Fruit fly (Drosophila melanogaster) whole organism, embryonic: Measurements from ENCODE around the gene Papss.
A peak's percentile ranks its signal among the peaks of the same experiment; 100 is the strongest.

ENCODE experiments used
- Ada2b ChIP-seq: fragments of 200-800 bp; sonication (Bioruptor generic); IDR thresholded peaks from 2 replicates; pipeline ENCODE4 v1.3.6; 2022; ENCODE audit warnings: missing biosample characterization, missing genetic modification characterization
- Bgb ChIP-seq: fragments of 200-800 bp; sonication (Bioruptor generic); IDR thresholded peaks from 2 replicates; pipeline ENCODE4 v1.3.6; 2022; ENCODE audit warnings: missing biosample characterization, missing genetic modification characterization; ENCODE audit not compliant: partially characterized antibody
- CG10267 ChIP-seq: fragments of 200-800 bp; sonication (Bioruptor generic); optimal IDR thresholded peaks from 2 replicates; lab custom pipeline; 2018; ENCODE audit warnings: missing biosample characterization, mild to moderate bottlenecking, missing genetic modification characterization, moderate library complexity
- CG10543 ChIP-seq: fragments of 200-800 bp; sonication (Bioruptor generic); optimal IDR thresholded peaks from 3 replicates; lab custom pipeline; 2017; ENCODE audit warnings: missing biosample characterization, mild to moderate bottlenecking, missing genetic modification characterization, moderate library complexity
- CG11247 ChIP-seq: fragments of 200-800 bp; sonication (Bioruptor generic); IDR thresholded peaks from 2 replicates; pipeline ENCODE4 v1.3.6; 2022; ENCODE audit warnings: missing biosample characterization, missing genetic modification characterization
- CG12659 ChIP-seq: fragments of 200-800 bp; sonication (Bioruptor generic); optimal IDR thresholded peaks from 3 replicates; lab custom pipeline; 2017; ENCODE audit warnings: mild to moderate bottlenecking, missing biosample characterization, missing genetic modification reagents, missing genetic modification characterization
- CG17328 ChIP-seq: fragments of 200-800 bp; sonication (Bioruptor generic); IDR thresholded peaks from 2 replicates; pipeline ENCODE4 v1.3.6; 2022; ENCODE audit warnings: missing biosample characterization, missing genetic modification characterization
- CG18476 ChIP-seq: fragments of 200-800 bp; sonication (Bioruptor generic); optimal IDR thresholded peaks from 2 replicates; lab custom pipeline; 2016; ENCODE audit warnings: missing biosample characterization, mild to moderate bottlenecking, missing genetic modification characterization
- CG30431 ChIP-seq: fragments of 200-800 bp; sonication (Bioruptor generic); optimal IDR thresholded peaks from 2 replicates; lab custom pipeline; 2017; ENCODE audit warnings: missing biosample characterization, missing genetic modification characterization
- CG3065 ChIP-seq: fragments of 200-800 bp; sonication (Bioruptor generic); optimal IDR thresholded peaks from 2 replicates; lab custom pipeline; 2016; ENCODE audit warnings: missing biosample characterization, missing genetic modification characterization
- CG32532 ChIP-seq: fragments of 200-800 bp; sonication (Bioruptor generic); IDR thresholded peaks from 2 replicates; pipeline ENCODE4 v1.3.6; 2022; ENCODE audit warnings: missing biosample characterization, missing genetic modification characterization
- CG4328 ChIP-seq: fragments of 200-800 bp; sonication (Bioruptor generic); optimal IDR thresholded peaks from 3 replicates; lab custom pipeline; 2017; ENCODE audit warnings: missing biosample characterization, missing genetic modification reagents, missing genetic modification characterization
- CG4360 ChIP-seq: fragments of 200-800 bp; sonication (Bioruptor generic); IDR thresholded peaks from 2 replicates; pipeline ENCODE4 v1.3.6; 2022; ENCODE audit warnings: missing biosample characterization, missing genetic modification characterization
- CG7987 ChIP-seq: fragments of 200-800 bp; sonication (Bioruptor generic); optimal IDR thresholded peaks from 2 replicates; lab custom pipeline; 2018; ENCODE audit warnings: missing biosample characterization, mild to moderate bottlenecking, missing genetic modification characterization, moderate library complexity
- CG9817 ChIP-seq: fragments of 200-800 bp; sonication (Bioruptor generic); optimal IDR thresholded peaks from 2 replicates; lab custom pipeline; 2018; ENCODE audit warnings: missing biosample characterization, mild to moderate bottlenecking, missing genetic modification characterization, moderate library complexity
- CG9932 ChIP-seq: fragments of 200-800 bp; sonication (Bioruptor generic); IDR thresholded peaks from 2 replicates; pipeline ENCODE4 v1.3.6; 2022; ENCODE audit warnings: missing biosample characterization, missing genetic modification characterization
- Dad ChIP-seq: fragments of 200-800 bp; sonication (Bioruptor generic); optimal IDR thresholded peaks from 3 replicates; lab custom pipeline; 2016; ENCODE audit warnings: missing biosample characterization, missing genetic modification characterization
- Deaf1 ChIP-seq: fragments of 200-800 bp; optimal IDR thresholded peaks from 3 replicates; lab custom pipeline; 2019; ENCODE audit warnings: missing biosample characterization, mild to moderate bottlenecking, missing genetic modification characterization, moderate library complexity
- Dref ChIP-seq: fragments of 200-800 bp; sonication (Bioruptor generic); IDR thresholded peaks from 2 replicates; pipeline ENCODE4 v1.3.6; 2022; ENCODE audit warnings: missing biosample characterization, missing genetic modification characterization
- Ets65A ChIP-seq: fragments of 200-800 bp; sonication (Bioruptor generic); peaks from one replicate; lab custom pipeline; 2016; ENCODE audit warnings: missing biosample characterization, missing genetic modification characterization
- NfI ChIP-seq: fragments of 200-800 bp; sonication (Bioruptor generic); optimal IDR thresholded peaks from 3 replicates; lab custom pipeline; 2018; ENCODE audit warnings: missing biosample characterization, mild to moderate bottlenecking, missing genetic modification characterization, moderate library complexity
- Opbp ChIP-seq: fragments of 200-800 bp; sonication (Bioruptor generic); IDR thresholded peaks from 3 replicates; pipeline ENCODE4 v1.3.6; 2022; ENCODE audit warnings: missing biosample characterization, missing genetic modification characterization; ENCODE audit not compliant: partially characterized antibody
- Rfx ChIP-seq: fragments of 200-800 bp; sonication (Bioruptor generic); IDR thresholded peaks from 2 replicates; pipeline ENCODE4 v1.3.6; 2022; ENCODE audit warnings: missing biosample characterization, missing genetic modification characterization
- Six4 ChIP-seq: fragments of 200-800 bp; sonication (Bioruptor generic); optimal IDR thresholded peaks from 2 replicates; lab custom pipeline; 2016; ENCODE audit warnings: missing biosample characterization, missing genetic modification characterization
- Vsx1 ChIP-seq: fragments of 200-800 bp; sonication (Bioruptor generic); optimal IDR thresholded peaks from 2 replicates; lab custom pipeline; 2017; ENCODE audit warnings: missing biosample characterization, mild to moderate bottlenecking, missing genetic modification characterization, missing genetic modification reagents
- bcd ChIP-seq: fragments of 200-800 bp; sonication (Bioruptor generic); optimal IDR thresholded peaks from 2 replicates; lab custom pipeline; 2017; ENCODE audit warnings: missing biosample characterization, mild to moderate bottlenecking, missing genetic modification characterization
- caup ChIP-seq: fragments of 200-800 bp; sonication (Bioruptor generic); optimal IDR thresholded peaks from 3 replicates; lab custom pipeline; 2017; ENCODE audit warnings: missing biosample characterization, mild to moderate bottlenecking, missing genetic modification characterization, moderate library complexity; ENCODE audit not compliant: severe bottlenecking
- chif ChIP-seq, 2 experiments: fragments of 200-800 bp; sonication (Bioruptor generic); optimal IDR thresholded peaks; 3 replicates each; lab custom pipeline; 2016; ENCODE audit warnings: missing biosample characterization in 2 of 2, missing genetic modification characterization in 2 of 2
- crol ChIP-seq: fragments of 200-800 bp; sonication (Bioruptor generic); IDR thresholded peaks from 2 replicates; pipeline ENCODE4 v1.3.6; 2022; ENCODE audit warnings: missing biosample characterization, missing genetic modification characterization
- cwo ChIP-seq: fragments of 200-800 bp; sonication (Bioruptor generic); optimal IDR thresholded peaks from 3 replicates; lab custom pipeline; 2017; ENCODE audit warnings: missing biosample characterization, missing genetic modification characterization, mild to moderate bottlenecking, moderate library complexity, missing genetic modification reagents
- dati ChIP-seq: fragments of 200-800 bp; sonication (Bioruptor generic); IDR thresholded peaks from 2 replicates; pipeline ENCODE4 v1.3.6; 2022; ENCODE audit warnings: missing biosample characterization, missing genetic modification characterization
- dmrt11E ChIP-seq: fragments of 200-800 bp; sonication (Bioruptor generic); optimal IDR thresholded peaks from 3 replicates; lab custom pipeline; 2018; ENCODE audit warnings: missing biosample characterization, mild to moderate bottlenecking, missing genetic modification characterization, moderate library complexity
- eve ChIP-seq, 2 experiments: fragments of >200 bp; optimal IDR thresholded peaks; 2 replicates each; lab custom pipeline; 2017; ENCODE audit warnings: missing biosample characterization in 2 of 2, missing genetic modification characterization in 2 of 2
- eyg ChIP-seq: fragments of 200-800 bp; sonication (Bioruptor generic); optimal IDR thresholded peaks from 3 replicates; lab custom pipeline; 2016; ENCODE audit warnings: missing biosample characterization, missing genetic modification characterization
- gem ChIP-seq: fragments of 200-800 bp; sonication (Bioruptor generic); optimal IDR thresholded peaks from 2 replicates; lab custom pipeline; 2019; ENCODE audit warnings: missing biosample characterization, mild to moderate bottlenecking, missing genetic modification characterization, moderate library complexity
- hkb ChIP-seq, 2 experiments: fragments of 200-800 bp in 1 of 2; fragments of >200 bp in 1 of 2; sonication (Bioruptor generic) in 1 of 2; IDR thresholded peaks in 1 of 2; optimal IDR thresholded peaks in 1 of 2; 2 replicates each; pipeline versions ENCODE4 v1.3.6 to Lab custom; 2017 to 2022; ENCODE audit warnings: missing biosample characterization in 1 of 2, missing genetic modification characterization in 1 of 2
- ind ChIP-seq: fragments of 200-800 bp; sonication (Bioruptor generic); optimal IDR thresholded peaks from 3 replicates; lab custom pipeline; 2016; ENCODE audit warnings: missing biosample characterization, missing genetic modification characterization
- mirr ChIP-seq: fragments of 200-800 bp; sonication (Bioruptor generic); optimal IDR thresholded peaks from 3 replicates; lab custom pipeline; 2018; ENCODE audit warnings: missing biosample characterization, mild to moderate bottlenecking, missing genetic modification characterization
- nom ChIP-seq: fragments of 200-800 bp; sonication (Bioruptor generic); optimal IDR thresholded peaks from 2 replicates; lab custom pipeline; 2017; ENCODE audit warnings: missing biosample characterization, missing genetic modification characterization, mild to moderate bottlenecking, moderate library complexity, missing genetic modification reagents
- otp ChIP-seq: fragments of 200-800 bp; sonication (Bioruptor generic); IDR thresholded peaks from 3 replicates; pipeline ENCODE4, ENCODE4 v1.3.6; 2022; ENCODE audit warnings: missing biosample characterization, missing genetic modification characterization
- psq ChIP-seq: fragments of 200-800 bp; sonication (Bioruptor generic); optimal IDR thresholded peaks from 2 replicates; lab custom pipeline; 2017; ENCODE audit warnings: missing biosample characterization, missing genetic modification characterization
- seq ChIP-seq: fragments of 200-800 bp; sonication (Bioruptor generic); IDR thresholded peaks from 2 replicates; pipeline ENCODE4 v1.3.6; 2022; ENCODE audit warnings: missing biosample characterization, missing genetic modification characterization
- slbo ChIP-seq: fragments of 200-800 bp; sonication (Bioruptor generic); IDR thresholded peaks from 2 replicates; pipeline ENCODE4 v1.3.6; 2022; ENCODE audit warnings: missing biosample characterization, missing genetic modification characterization
- sug ChIP-seq: fragments of 200-800 bp; optimal IDR thresholded peaks from 2 replicates; lab custom pipeline; 2019; ENCODE audit warnings: missing biosample characterization, mild to moderate bottlenecking, missing genetic modification characterization, moderate library complexity
- tll ChIP-seq, 2 experiments: fragments of 200-800 bp in 1 of 2; fragments of >200 bp in 1 of 2; sonication (Bioruptor generic) in 1 of 2; optimal IDR thresholded peaks; 2 replicates each; lab custom pipeline; 2017 to 2019; ENCODE audit warnings: missing biosample characterization in 2 of 2, missing genetic modification characterization in 2 of 2, mild to moderate bottlenecking in 1 of 2, moderate library complexity in 1 of 2
- tna ChIP-seq: fragments of 200-800 bp; sonication (Bioruptor generic); IDR thresholded peaks from 2 replicates; pipeline ENCODE4 v1.3.6; 2022; ENCODE audit warnings: missing biosample characterization, missing genetic modification characterization; ENCODE audit not compliant: partially characterized antibody
- vnd ChIP-seq: fragments of 200-800 bp; sonication (Bioruptor generic); IDR thresholded peaks from 3 replicates; pipeline ENCODE4 v1.3.6; 2022; ENCODE audit warnings: missing biosample characterization, missing genetic modification characterization; ENCODE audit not compliant: partially characterized antibody

The Papss gene

dm6 chr3L:19872465-19872883 lies 27.4 kb downstream of the Papss start (continued):
- TF ChIP-seq Dref (0 out of 2 replicates have a peak, but pooled peaks have one; percentile 25), seq (0 out of 2 replicates have a peak, but pooled peaks have one; percentile 22), Opbp (0 out of 3 replicates have a peak, but pooled peaks have one; percentile 40), CG32532 (GFP tag; lab: Robert Waterston, UW) (peak; percentile 19; the same call in 1 of the 2 replicates), CG7987 (GFP tag; lab: Kevin White, UChicago) (peak; percentile 52), mirr (GFP tag; lab: Kevin White, UChicago) (peak; percentile 73), CG10543 (GFP tag; lab: Kevin White, UChicago) (peak; percentile 71), CG12659 (GFP tag; lab: Kevin White, UChicago) (peak; percentile 1), tna (GFP tag; lab: Robert Waterston, UW) (0 out of 2 replicates have a peak, but pooled peaks have one; percentile 23), sug (peak; percentile 88), Bgb (GFP tag; lab: Robert Waterston, UW) (peak; percentile 30; the same call in 1 of the 2 replicates), cwo (GFP tag; lab: Kevin White, UChicago) (peak; percentile 17), psq (GFP tag; lab: Kevin White, UChicago) (peak; percentile 27), Rfx (GFP tag; lab: Robert Waterston, UW) (0 out of 2 replicates have a peak, but pooled peaks have one; percentile 11), CG4360 (GFP tag; lab: Robert Waterston, UW) (peak; percentile 31; the same call in 1 of the 2 replicates), Vsx1 (GFP tag; lab: Kevin White, UChicago) (peak; percentile 94), CG3065 (GFP tag; lab: Kevin White, UChicago) (no peak), vnd (GFP tag; lab: Robert Waterston, UW) (peak; percentile 47; the same call in 2 of the 3 replicates), Deaf1 (tag; lab: Kevin White, UChicago) (no peak), crol (GFP tag; lab: Robert Waterston, UW) (peak; percentile 94), otp (0 out of 3 replicates have a peak, but pooled peaks have one; percentile 8), eve (GFP tag; optimal IDR thresholded peaks at IDR 0.05; lab: Kevin White, UChicago) (no peak), Ada2b (GFP tag; lab: Robert Waterston, UW) (no peak)

- TF ChIP-seq Ets65A (GFP tag; lab: Kevin White, UChicago) (peak; percentile 42), CG11247 (GFP tag; lab: Robert Waterston, UW) (no peak), dmrt11E (tag; lab: Kevin White, UChicago) (no peak), hkb (optimal IDR thresholded peaks at IDR 0.05; lab: Kevin White, UChicago) (no peak), hkb (GFP tag; IDR thresholded peaks at IDR 0.05; lab: Robert Waterston, UW) (no peak), CG4328 (GFP tag; lab: Kevin White, UChicago) (no peak), CG10267 (tag; lab: Kevin White, UChicago) (no peak), Dad (GFP tag; lab: Kevin White, UChicago) (no peak), caup (GFP tag; lab: Kevin White, UChicago) (no peak), CG9817 (no peak)
Measured at dm6 chr3L:19873488-19873887, 28.4 kb downstream of the Papss start.

dm6 chr3L:19895556-19895995 lies 50.5 kb downstream of the Papss start:
- TF ChIP-seq CG4328 (GFP tag; lab: Kevin White, UChicago), result no peak
- peak; percentile 86 to 94 for TF ChIP-seq tll (GFP tag; optimal IDR thresholded peaks at IDR 0.05; lab: Kevin White, UChicago)
- TF ChIP-seq CG18476, result no peak
- no peak for TF ChIP-seq Six4
- no peak for TF ChIP-seq CG9932 (GFP tag; lab: Robert Waterston, UW)
- no peak for TF ChIP-seq gem (tag; lab: Kevin White, UChicago)
- no peak for TF ChIP-seq eyg (GFP tag; lab: Kevin White, UChicago)
- no peak for TF ChIP-seq slbo (GFP tag; lab: Robert Waterston, UW)
- TF ChIP-seq CG17328, result no peak
- TF ChIP-seq chif (GFP tag; optimal IDR thresholded peaks at IDR 0.05; lab: Kevin White, UChicago), result no peak
- peak; percentile 47 for TF ChIP-seq nom (GFP tag; lab: Kevin White, UChicago)
- TF ChIP-seq bcd (GFP tag; lab: Kevin White, UChicago), result no peak
- no peak for TF ChIP-seq dati (GFP tag; lab: Robert Waterston, UW)
- TF ChIP-seq NfI (GFP tag; lab: Kevin White, UChicago), result no peak
- TF ChIP-seq ind (GFP tag; lab: Kevin White, UChicago), result no peak
- TF ChIP-seq CG30431, result no peak
